Worm (Caenorhabditis elegans) whole organism, L2 larva: ENCODE measurements around the gene T11F8.5.

Experiments used
- C34F6.9 ChIP-seq: fragments of 150-350 bp; optimal IDR thresholded peaks from 2 replicates; lab custom pipeline; 2014; ENCODE audit warnings: missing biosample characterization, missing genetic modification characterization
- F13H6.1 ChIP-seq: sonication (generic microtip); optimal IDR thresholded peaks from 2 replicates; lab custom pipeline; 2016; ENCODE audit warnings: missing genetic modification characterization, missing compliant biosample characterization
- Y55F3AM.14 ChIP-seq: fragments of 200-800 bp; sonication (Bioruptor generic); optimal IDR thresholded peaks from 2 replicates; lab custom pipeline; 2018; ENCODE audit warnings: mild to moderate bottlenecking, missing genetic modification characterization, missing compliant biosample characterization
- ZK546.5 ChIP-seq: sonication (generic microtip); optimal IDR thresholded peaks from 2 replicates; lab custom pipeline; 2017; ENCODE audit warnings: missing biosample characterization, missing genetic modification characterization
- blmp-1 ChIP-seq: sonication (generic microtip); optimal IDR thresholded peaks from 2 replicates; lab custom pipeline; 2017; ENCODE audit warnings: missing genetic modification characterization, mild to moderate bottlenecking, missing compliant biosample characterization, antibody characterized with exemption, moderate library complexity; ENCODE audit not compliant: insufficient read depth
- ceh-82 ChIP-seq: fragments of 150-350 bp; optimal IDR thresholded peaks from 2 replicates; lab custom pipeline; 2014; ENCODE audit warnings: missing biosample characterization, missing genetic modification characterization
- crh-2 ChIP-seq: sonication (generic microtip); optimal IDR thresholded peaks from 2 replicates; lab custom pipeline; 2017; ENCODE audit warnings: missing biosample characterization, missing genetic modification characterization
- dmd-4 ChIP-seq: sonication (generic microtip); optimal IDR thresholded peaks from 2 replicates; lab custom pipeline; 2017; ENCODE audit warnings: missing biosample characterization, missing genetic modification characterization
- elt-3 ChIP-seq: sonication (generic microtip); optimal IDR thresholded peaks from 2 replicates; lab custom pipeline; 2017; ENCODE audit warnings: missing biosample characterization, missing genetic modification characterization
- fos-1 ChIP-seq: fragments of 150-350 bp; optimal IDR thresholded peaks from 2 replicates; lab custom pipeline; 2014; ENCODE audit warnings: missing biosample characterization, missing genetic modification characterization
- gmeb-1 ChIP-seq: fragments of 150-350 bp; optimal IDR thresholded peaks from 2 replicates; lab custom pipeline; 2014; ENCODE audit warnings: missing biosample characterization, missing genetic modification characterization
- lin-11 ChIP-seq: fragments of 150-350 bp; sonication (generic microtip); optimal IDR thresholded peaks from 2 replicates; lab custom pipeline; 2014; ENCODE audit warnings: missing biosample characterization, missing genetic modification characterization, inconsistent platforms, mixed read lengths
- lin-13 ChIP-seq: fragments of 150-350 bp; optimal IDR thresholded peaks from 2 replicates; lab custom pipeline; 2014; ENCODE audit warnings: missing biosample characterization, missing genetic modification reagents, missing genetic modification characterization
- lin-39 ChIP-seq: fragments of 150-350 bp; optimal IDR thresholded peaks from 2 replicates; lab custom pipeline; 2014; ENCODE audit warnings: missing biosample characterization, missing genetic modification reagents, missing genetic modification characterization
- lsy-2 ChIP-seq, 2 experiments: fragments of 150-350 bp in 1 of 2; sonication (generic microtip) in 1 of 2; optimal IDR thresholded peaks; 2 replicates each; lab custom pipeline; 2014 to 2017; ENCODE audit warnings: missing biosample characterization in 2 of 2, missing genetic modification characterization in 2 of 2
- mab-5 ChIP-seq: fragments of 150-350 bp; optimal IDR thresholded peaks from 2 replicates; lab custom pipeline; 2014; ENCODE audit warnings: missing biosample characterization, missing genetic modification characterization
- mbf-1 ChIP-seq: sonication (generic microtip); optimal IDR thresholded peaks from 2 replicates; lab custom pipeline; 2017; ENCODE audit warnings: missing biosample characterization, missing genetic modification characterization
- mdl-1 ChIP-seq, 2 experiments: fragments of 150-350 bp in 1 of 2; sonication (generic microtip) in 1 of 2; optimal IDR thresholded peaks; 2 replicates each; lab custom pipeline; 2017; ENCODE audit warnings: missing biosample characterization in 2 of 2, missing genetic modification characterization in 2 of 2
- nhr-10 ChIP-seq: sonication (generic microtip); optimal IDR thresholded peaks from 2 replicates; lab custom pipeline; 2017; ENCODE audit warnings: missing biosample characterization, missing genetic modification characterization
- nhr-11 ChIP-seq: fragments of 150-350 bp; optimal IDR thresholded peaks from 2 replicates; lab custom pipeline; 2014; ENCODE audit warnings: missing biosample characterization, missing genetic modification characterization
- nhr-12 ChIP-seq: fragments of 150-350 bp; optimal IDR thresholded peaks from 2 replicates; lab custom pipeline; 2014; ENCODE audit warnings: missing biosample characterization, missing genetic modification characterization
- nhr-129 ChIP-seq: fragments of 150-350 bp; optimal IDR thresholded peaks from 2 replicates; lab custom pipeline; 2014; ENCODE audit warnings: missing biosample characterization, missing genetic modification characterization
- nhr-21 ChIP-seq: fragments of 150-350 bp; optimal IDR thresholded peaks from 2 replicates; lab custom pipeline; 2014; ENCODE audit warnings: missing biosample characterization, missing genetic modification characterization
- nhr-23 ChIP-seq: fragments of 150-350 bp; optimal IDR thresholded peaks from 2 replicates; lab custom pipeline; 2014; ENCODE audit warnings: missing biosample characterization, missing genetic modification reagents, missing genetic modification characterization
- nhr-237 ChIP-seq: fragments of 150-350 bp; optimal IDR thresholded peaks from 2 replicates; lab custom pipeline; 2014; ENCODE audit warnings: missing biosample characterization, missing genetic modification characterization
- nhr-77 ChIP-seq: fragments of 150-350 bp; optimal IDR thresholded peaks from 2 replicates; lab custom pipeline; 2014; ENCODE audit warnings: missing biosample characterization, missing genetic modification characterization
- peb-1 ChIP-seq: fragments of 150-350 bp; optimal IDR thresholded peaks from 2 replicates; lab custom pipeline; 2014; ENCODE audit warnings: missing biosample characterization, missing genetic modification characterization
- sem-4 ChIP-seq: fragments of 150-350 bp; optimal IDR thresholded peaks from 2 replicates; lab custom pipeline; 2014; ENCODE audit warnings: missing biosample characterization, missing genetic modification reagents, missing genetic modification characterization
- skn-1 ChIP-seq: sonication (generic microtip); optimal IDR thresholded peaks from 2 replicates; lab custom pipeline; 2017; ENCODE audit warnings: missing biosample characterization, missing genetic modification characterization
- sma-3 ChIP-seq: sonication (generic microtip); optimal IDR thresholded peaks from 2 replicates; lab custom pipeline; 2016; ENCODE audit warnings: missing genetic modification reagents, missing genetic modification characterization, missing compliant biosample characterization
- sma-9 ChIP-seq, 2 experiments: fragments of 150-350 bp in 1 of 2; sonication (generic microtip) in 1 of 2; optimal IDR thresholded peaks; 2 replicates each; lab custom pipeline; 2014 to 2016; ENCODE audit warnings: missing genetic modification characterization in 2 of 2, mild to moderate bottlenecking in 1 of 2, missing biosample characterization in 1 of 2, missing compliant biosample characterization in 1 of 2, missing genetic modification reagents in 1 of 2, moderate library complexity in 1 of 2
- snpc-4 ChIP-seq: fragments of 150-350 bp; optimal IDR thresholded peaks from 2 replicates; lab custom pipeline; 2014; ENCODE audit warnings: missing biosample characterization, missing genetic modification characterization
- unc-39 ChIP-seq: fragments of 150-350 bp; optimal IDR thresholded peaks from 2 replicates; lab custom pipeline; 2014; ENCODE audit warnings: missing biosample characterization, missing genetic modification characterization
- unc-55 ChIP-seq: fragments of 150-350 bp; sonication (generic microtip); optimal IDR thresholded peaks from 3 replicates; lab custom pipeline; 2014; ENCODE audit warnings: missing biosample characterization, missing genetic modification reagents, missing genetic modification characterization
- unc-62 ChIP-seq: fragments of 150-350 bp; optimal IDR thresholded peaks from 2 replicates; lab custom pipeline; 2014; ENCODE audit warnings: missing biosample characterization, missing genetic modification reagents, missing genetic modification characterization
- zag-1 ChIP-seq: fragments of 150-350 bp; optimal IDR thresholded peaks from 2 replicates; lab custom pipeline; 2014; ENCODE audit warnings: missing biosample characterization, missing genetic modification characterization
- ztf-11 ChIP-seq: sonication (generic microtip); optimal IDR thresholded peaks from 2 replicates; lab custom pipeline; 2017; ENCODE audit warnings: missing biosample characterization, missing genetic modification characterization
- ztf-4 ChIP-seq: fragments of 150-350 bp; optimal IDR thresholded peaks from 2 replicates; lab custom pipeline; 2014; ENCODE audit warnings: missing biosample characterization, missing genetic modification characterization

The T11F8.5 gene

DNA sequence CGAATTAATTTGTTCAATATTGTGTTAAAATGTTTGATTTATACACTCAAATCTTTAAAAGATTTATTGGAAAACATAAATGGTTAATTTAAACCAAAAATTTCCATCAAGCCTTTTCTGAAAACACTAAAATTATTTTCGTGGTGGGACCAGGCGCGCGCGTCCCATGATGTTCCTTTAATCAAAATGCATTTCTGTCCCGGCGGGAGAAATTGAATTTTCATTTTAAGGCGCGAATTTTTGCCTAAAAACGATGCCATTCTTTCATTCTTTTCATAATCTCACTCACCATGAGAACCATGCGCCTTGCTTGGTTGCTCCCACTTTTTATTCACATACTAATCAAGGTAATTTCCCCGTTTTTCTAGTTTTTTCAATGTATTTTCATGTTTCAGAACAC lies 13.1 kb upstream of the T11F8.5 start, which contains the start of gene rme-2:
Gene rme-2 (plus strand): TSS at position 288 of the 400 bp plus-strand sequence.
- TF ChIP-seq ZK546.5 (tag; lab: Kevin White, UChicago), result no peak
- TF ChIP-seq fos-1 (tag; lab: Kevin White, UChicago), result no peak
- no peak for TF ChIP-seq Y55F3AM.14 (GFP tag; lab: Kevin White, UChicago)

DNA sequence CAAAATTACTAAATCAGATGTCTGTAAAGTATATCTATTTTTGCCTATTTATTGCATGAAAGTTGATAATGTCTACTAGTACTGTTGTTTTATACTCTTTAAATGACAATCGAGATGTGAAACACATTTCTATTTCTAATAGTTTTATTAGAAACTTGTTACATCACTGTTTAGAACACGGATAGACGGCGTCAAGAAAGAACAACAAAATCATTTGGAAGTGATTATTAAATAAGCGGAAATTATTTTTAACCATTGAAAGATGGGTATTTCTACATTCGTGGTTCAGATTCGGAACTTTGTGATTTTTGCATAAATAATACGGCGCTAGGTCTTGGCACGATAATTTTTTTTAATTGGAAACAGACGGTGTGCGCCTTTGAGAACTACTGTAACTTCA lies 9.7 kb upstream of the T11F8.5 start:
- TF ChIP-seq mbf-1 (tag; lab: Kevin White, UChicago) (no peak), skn-1 (tag; lab: Kevin White, UChicago) (no peak), crh-2 (tag; lab: Kevin White, UChicago) (no peak), nhr-11 (tag; lab: Kevin White, UChicago) (no peak), nhr-77 (tag; lab: Kevin White, UChicago) (no peak), gmeb-1 (no peak), blmp-1 (tag; lab: Kevin White, UChicago) (no peak), snpc-4 (tag; lab: Kevin White, UChicago) (no peak), ztf-11 (tag; lab: Kevin White, UChicago) (no peak), nhr-23 (tag; lab: Kevin White, UChicago) (no peak), nhr-10 (tag; lab: Kevin White, UChicago) (no peak), fos-1 (tag; lab: Kevin White, UChicago) (no peak), C34F6.9 (no peak), nhr-129 (tag; lab: Kevin White, UChicago) (no peak), sma-3 (GFP tag; lab: Kevin White, UChicago) (no peak), unc-55 (GFP tag; lab: Kevin White, UChicago) (no peak), dmd-4 (tag; lab: Kevin White, UChicago) (no peak), lin-11 (no peak)

DNA sequence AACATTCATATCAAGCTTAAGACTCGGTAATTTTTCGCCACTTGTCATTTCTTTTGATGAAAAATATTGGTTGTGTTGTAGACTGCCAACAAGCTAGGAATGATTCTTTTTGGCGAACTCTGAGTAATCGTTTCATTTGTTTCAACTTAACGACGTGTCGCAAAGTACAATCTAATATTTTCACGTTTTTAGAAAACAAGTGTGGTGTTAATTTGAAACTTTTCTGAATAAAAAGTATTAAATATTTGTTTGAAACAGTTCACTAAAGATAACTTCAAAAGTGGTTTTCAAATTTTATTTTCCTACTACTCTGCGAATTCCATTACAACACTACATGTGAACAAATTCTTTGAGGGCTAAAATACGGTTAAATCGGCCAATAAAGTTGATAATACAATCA lies 6.4 kb upstream of the T11F8.5 start, which contains the start of gene T11F8.4:
Gene T11F8.4 (minus strand): TSS at position 101 of the 400 bp plus-strand sequence.
- TF ChIP-seq peb-1 (tag; lab: Kevin White, UChicago) (no peak), sem-4 (tag; lab: Kevin White, UChicago) (no peak), sma-9 (GFP tag; optimal IDR thresholded peaks at IDR 0.05; lab: Kevin White, UChicago) (no peak), sma-9 (tag; optimal IDR thresholded peaks at IDR 0.05; lab: Kevin White, UChicago) (no peak), F13H6.1 (tag; lab: Kevin White, UChicago) (no peak), Y55F3AM.14 (GFP tag; lab: Kevin White, UChicago) (no peak), nhr-12 (tag; lab: Kevin White, UChicago) (no peak), nhr-129 (tag; lab: Kevin White, UChicago) (no peak), mbf-1 (tag; lab: Kevin White, UChicago) (no peak), lin-39 (tag; lab: Kevin White, UChicago) (no peak), C34F6.9 (no peak), ceh-82 (no peak), ZK546.5 (tag; lab: Kevin White, UChicago) (no peak), nhr-10 (tag; lab: Kevin White, UChicago) (no peak), nhr-23 (tag; lab: Kevin White, UChicago) (no peak), crh-2 (tag; lab: Kevin White, UChicago) (no peak), nhr-237 (tag; lab: Kevin White, UChicago) (no peak), ztf-11 (tag; lab: Kevin White, UChicago) (no peak), lsy-2 (tag; optimal IDR thresholded peaks at IDR 0.05; lab: Kevin White, UChicago) (no peak)

DNA sequence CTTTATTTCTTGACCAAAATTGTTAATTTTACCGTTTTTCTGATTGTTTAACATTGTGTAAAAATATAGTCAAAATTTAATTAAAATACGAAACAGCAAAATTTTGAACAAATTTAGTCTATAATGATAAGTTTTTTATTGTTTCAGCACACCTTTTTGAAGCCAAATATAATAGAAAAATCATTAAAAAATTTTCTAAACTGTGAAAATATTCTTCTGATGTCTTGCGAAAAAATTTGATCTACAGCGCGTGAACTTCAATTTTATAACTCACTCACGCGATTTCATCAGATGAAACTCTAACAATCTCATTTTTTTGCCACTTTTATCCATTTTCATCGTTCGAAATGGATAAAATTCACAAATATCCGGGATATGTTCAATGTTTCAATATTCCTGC lies 3.5 kb upstream of the T11F8.5 start, which contains the start of gene T11F8.1:
Gene T11F8.1 (plus strand): TSS at position 301 of the 400 bp plus-strand sequence.
- TF ChIP-seq nhr-237 (tag; lab: Kevin White, UChicago) (no peak), dmd-4 (tag; lab: Kevin White, UChicago) (no peak), nhr-21 (tag; lab: Kevin White, UChicago) (no peak), mab-5 (tag; lab: Kevin White, UChicago) (no peak), crh-2 (tag; lab: Kevin White, UChicago) (no peak)

DNA sequence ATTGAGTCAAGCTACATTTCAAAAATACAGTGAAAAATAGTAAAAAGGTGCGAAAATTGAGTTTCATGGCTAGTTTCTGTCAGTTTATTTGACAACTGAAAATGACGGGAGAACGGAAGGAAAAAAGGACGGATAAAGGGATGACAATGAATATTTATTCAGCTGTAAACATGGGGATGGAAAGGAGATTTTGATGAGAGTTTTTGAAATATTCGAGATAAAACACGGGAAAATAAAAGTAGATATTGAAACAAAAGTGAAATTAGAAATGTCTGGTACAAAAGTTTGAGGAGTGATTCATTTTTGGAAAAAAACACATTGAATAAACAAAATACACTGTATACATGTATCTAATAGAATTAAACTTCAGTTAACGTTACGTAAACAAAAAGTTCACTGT lies 592 bp upstream of the T11F8.5 start, which contains the start of gene T11F8.12:
Gene T11F8.12 (minus strand): TSS at position 101 of the 400 bp plus-strand sequence.
- TF ChIP-seq unc-55 (GFP tag; lab: Kevin White, UChicago), result no peak
- TF ChIP-seq lin-13 (GFP tag; lab: Kevin White, UChicago), result no peak
- no peak for TF ChIP-seq zag-1 (tag; lab: Kevin White, UChicago)
- TF ChIP-seq mbf-1 (tag; lab: Kevin White, UChicago), result no peak
- TF ChIP-seq unc-39, result no peak
- TF ChIP-seq mdl-1 (tag; optimal IDR thresholded peaks at IDR 0.05; lab: Kevin White, UChicago), result no peak
- TF ChIP-seq lin-39 (tag; lab: Kevin White, UChicago), result no peak
- TF ChIP-seq elt-3 (tag; lab: Kevin White, UChicago), result no peak
- no peak for TF ChIP-seq gmeb-1
- no peak for TF ChIP-seq C34F6.9
- TF ChIP-seq mab-5 (tag; lab: Kevin White, UChicago), result no peak
- TF ChIP-seq nhr-11 (tag; lab: Kevin White, UChicago), result no peak
- no peak for TF ChIP-seq blmp-1 (tag; lab: Kevin White, UChicago)
- TF ChIP-seq nhr-77 (tag; lab: Kevin White, UChicago), result no peak
- TF ChIP-seq ztf-4 (tag; lab: Kevin White, UChicago), result no peak
- TF ChIP-seq unc-62, result no peak
- no peak for TF ChIP-seq nhr-23 (tag; lab: Kevin White, UChicago)
- TF ChIP-seq lin-11, result no peak
- TF ChIP-seq crh-2 (tag; lab: Kevin White, UChicago), result no peak
